Fruit fly (Drosophila melanogaster) whole organism, prepupa: ENCODE results near the gene CG10565.

Source experiments
- Blimp-1 ChIP-seq: fragments of 200-800 bp; sonication (Bioruptor generic); optimal IDR thresholded peaks from 3 replicates; lab custom pipeline; 2017; ENCODE audit warnings: missing biosample characterization, missing genetic modification characterization, mild to moderate bottlenecking, moderate library complexity, missing genetic modification reagents
- CG10631 ChIP-seq: fragments of 200-800 bp; sonication (Bioruptor generic); optimal IDR thresholded peaks from 2 replicates; lab custom pipeline; 2016; ENCODE audit warnings: missing biosample characterization, missing genetic modification characterization
- CG11294 ChIP-seq: fragments of 200-800 bp; sonication (Bioruptor generic); IDR thresholded peaks from 2 replicates; pipeline ENCODE4 v1.3.6; 2022; ENCODE audit warnings: missing biosample characterization, missing genetic modification characterization
- CG15336 ChIP-seq: fragments of 200-800 bp; sonication (Bioruptor generic); IDR thresholded peaks from 2 replicates; pipeline ENCODE4 v1.3.6; 2022; ENCODE audit warnings: missing biosample characterization, missing genetic modification characterization
- CG16779 ChIP-seq: fragments of 200-800 bp; sonication (Bioruptor generic); optimal IDR thresholded peaks from 3 replicates; lab custom pipeline; 2017; ENCODE audit warnings: missing biosample characterization, mild to moderate bottlenecking, missing genetic modification characterization
- CG3032 ChIP-seq: fragments of 200-800 bp; optimal IDR thresholded peaks from 2 replicates; lab custom pipeline; 2019; ENCODE audit warnings: missing biosample characterization, mild to moderate bottlenecking, missing genetic modification characterization, moderate library complexity
- CG31627 ChIP-seq: fragments of 200-800 bp; sonication (Bioruptor generic); optimal IDR thresholded peaks from 3 replicates; lab custom pipeline; 2016; ENCODE audit warnings: missing biosample characterization, missing genetic modification characterization
- CG32006 ChIP-seq: fragments of 200-800 bp; sonication (Bioruptor generic); optimal IDR thresholded peaks from 3 replicates; lab custom pipeline; 2017; ENCODE audit warnings: missing biosample characterization, mild to moderate bottlenecking, missing genetic modification characterization
- CG34406 ChIP-seq: fragments of 200-800 bp; sonication (Bioruptor generic); optimal IDR thresholded peaks from 3 replicates; lab custom pipeline; 2016; ENCODE audit warnings: missing biosample characterization, missing genetic modification characterization
- CG3919 ChIP-seq: fragments of 200-800 bp; sonication (Bioruptor generic); optimal IDR thresholded peaks from 3 replicates; lab custom pipeline; 2016; ENCODE audit warnings: missing biosample characterization, missing genetic modification characterization
- CG6163 ChIP-seq: fragments of 200-800 bp; sonication (Bioruptor generic); IDR thresholded peaks from 3 replicates; pipeline ENCODE4 v1.3.6; 2022; ENCODE audit warnings: missing biosample characterization, missing genetic modification characterization
- CG6792 ChIP-seq: fragments of 200-800 bp; sonication (Bioruptor generic); optimal IDR thresholded peaks from 3 replicates; lab custom pipeline; 2016; ENCODE audit warnings: missing biosample characterization, missing genetic modification characterization
- CG6808 ChIP-seq: fragments of 200-800 bp; sonication (Bioruptor generic); optimal IDR thresholded peaks from 3 replicates; lab custom pipeline; 2017; ENCODE audit warnings: missing biosample characterization, missing genetic modification characterization, mild to moderate bottlenecking, moderate library complexity, missing genetic modification reagents
- CG6854 ChIP-seq: fragments of 200-800 bp; sonication (Bioruptor generic); optimal IDR thresholded peaks from 2 replicates; lab custom pipeline; 2017; ENCODE audit warnings: missing biosample characterization, mild to moderate bottlenecking, missing genetic modification characterization
- CG7368 ChIP-seq: fragments of 200-800 bp; sonication (Bioruptor generic); optimal IDR thresholded peaks from 3 replicates; lab custom pipeline; 2016; ENCODE audit warnings: missing biosample characterization, missing genetic modification characterization
- CG8119 ChIP-seq: fragments of 200-800 bp; sonication (Bioruptor generic); IDR thresholded peaks from 3 replicates; pipeline ENCODE4 v1.3.6; 2022; ENCODE audit warnings: missing biosample characterization, missing genetic modification characterization
- CG8319 ChIP-seq: fragments of 200-800 bp; sonication (Bioruptor generic); optimal IDR thresholded peaks from 3 replicates; lab custom pipeline; 2016; ENCODE audit warnings: missing biosample characterization, missing genetic modification characterization
- CG9139 ChIP-seq: fragments of 200-800 bp; sonication (Bioruptor generic); optimal IDR thresholded peaks from 3 replicates; lab custom pipeline; 2017; ENCODE audit warnings: missing biosample characterization, mild to moderate bottlenecking, missing genetic modification characterization
- Eip75B ChIP-seq: fragments of 200-800 bp; sonication (Bioruptor generic); optimal IDR thresholded peaks from 3 replicates; lab custom pipeline; 2016; ENCODE audit warnings: missing biosample characterization, missing genetic modification characterization
- Eip78C ChIP-seq: fragments of 200-800 bp; sonication (Bioruptor generic); peaks from one replicate; lab custom pipeline; 2016; ENCODE audit warnings: missing biosample characterization, missing genetic modification characterization
- Gug ChIP-seq: fragments of 200-800 bp; sonication (Bioruptor generic); IDR thresholded peaks from 2 replicates; pipeline ENCODE4 v1.3.6; 2022; ENCODE audit warnings: missing biosample characterization, missing genetic modification characterization
- Hr39 ChIP-seq: fragments of 200-800 bp; sonication (Bioruptor generic); optimal IDR thresholded peaks from 2 replicates; lab custom pipeline; 2016; ENCODE audit warnings: missing biosample characterization, missing genetic modification characterization
- Hr4 ChIP-seq: fragments of 200-800 bp; sonication (Bioruptor generic); optimal IDR thresholded peaks from 3 replicates; lab custom pipeline; 2016; ENCODE audit warnings: missing biosample characterization, missing genetic modification characterization
- Lpt ChIP-seq: fragments of 200-800 bp; sonication (Bioruptor generic); optimal IDR thresholded peaks from 3 replicates; lab custom pipeline; 2016; ENCODE audit warnings: missing biosample characterization, missing genetic modification characterization
- Met ChIP-seq: fragments of 200-800 bp; sonication (Bioruptor generic); optimal IDR thresholded peaks from 3 replicates; lab custom pipeline; 2016; ENCODE audit warnings: missing biosample characterization, missing genetic modification characterization
- OdsH ChIP-seq: fragments of 200-800 bp; sonication (Bioruptor generic); optimal IDR thresholded peaks from 3 replicates; lab custom pipeline; 2016; ENCODE audit warnings: missing biosample characterization, missing genetic modification characterization
- Smox ChIP-seq: fragments of 200-800 bp; sonication (Bioruptor generic); optimal IDR thresholded peaks from 3 replicates; lab custom pipeline; 2016; ENCODE audit warnings: missing biosample characterization, missing genetic modification characterization
- Sox102F ChIP-seq: fragments of 200-800 bp; sonication (Bioruptor generic); optimal IDR thresholded peaks from 2 replicates; lab custom pipeline; 2016; ENCODE audit warnings: missing biosample characterization, mild to moderate bottlenecking, missing genetic modification characterization
- Sox14 ChIP-seq: fragments of 200-800 bp; sonication (Bioruptor generic); optimal IDR thresholded peaks from 3 replicates; lab custom pipeline; 2016; ENCODE audit warnings: missing biosample characterization, missing genetic modification characterization
- Sox15 ChIP-seq: fragments of 200-800 bp; sonication (Bioruptor generic); optimal IDR thresholded peaks from 3 replicates; lab custom pipeline; 2016; ENCODE audit warnings: missing biosample characterization, missing genetic modification characterization
- achi ChIP-seq: fragments of 200-800 bp; sonication (Bioruptor generic); optimal IDR thresholded peaks from 3 replicates; lab custom pipeline; 2016; ENCODE audit warnings: missing biosample characterization, missing genetic modification characterization
- cyc ChIP-seq: fragments of 200-800 bp; sonication (Bioruptor generic); optimal IDR thresholded peaks from 3 replicates; lab custom pipeline; 2016; ENCODE audit warnings: missing biosample characterization, missing genetic modification characterization
- dsx ChIP-seq: fragments of 200-800 bp; optimal IDR thresholded peaks from 3 replicates; lab custom pipeline; 2019; ENCODE audit warnings: missing biosample characterization, mild to moderate bottlenecking, missing genetic modification characterization, moderate library complexity; ENCODE audit not compliant: poor library complexity, severe bottlenecking
- eg ChIP-seq: fragments of 200-800 bp; sonication (Bioruptor generic); IDR thresholded peaks from 3 replicates; pipeline ENCODE4 v1.3.6; 2022; ENCODE audit warnings: missing biosample characterization, missing genetic modification characterization
- esn ChIP-seq: fragments of 200-800 bp; sonication (Bioruptor generic); optimal IDR thresholded peaks from 2 replicates; lab custom pipeline; 2016; ENCODE audit warnings: missing biosample characterization, mild to moderate bottlenecking, missing genetic modification characterization, moderate library complexity
- lz ChIP-seq: fragments of 200-800 bp; sonication (Bioruptor generic); optimal IDR thresholded peaks from 3 replicates; lab custom pipeline; 2016; ENCODE audit warnings: missing biosample characterization, missing genetic modification characterization
- net ChIP-seq: fragments of 200-800 bp; sonication (Bioruptor generic); optimal IDR thresholded peaks from 3 replicates; lab custom pipeline; 2016; ENCODE audit warnings: missing biosample characterization, missing genetic modification characterization
- pdm3 ChIP-seq: fragments of 200-800 bp; sonication (Bioruptor generic); optimal IDR thresholded peaks from 3 replicates; lab custom pipeline; 2016; ENCODE audit warnings: missing biosample characterization, missing genetic modification characterization
- salr ChIP-seq, 2 experiments: fragments of 200-800 bp; sonication (Bioruptor generic); optimal IDR thresholded peaks; 3 replicates each; lab custom pipeline; 2016 to 2018; ENCODE audit warnings: missing biosample characterization in 2 of 2, missing genetic modification characterization in 2 of 2, mild to moderate bottlenecking in 1 of 2
- ss ChIP-seq, 2 experiments: fragments of 200-800 bp; sonication (Bioruptor generic); optimal IDR thresholded peaks; 2 replicates in 1 of 2; 3 replicates in 1 of 2; lab custom pipeline; 2017 to 2018; ENCODE audit warnings: mild to moderate bottlenecking in 2 of 2, missing biosample characterization in 2 of 2, missing genetic modification characterization in 2 of 2, moderate library complexity in 1 of 2
- svp ChIP-seq: fragments of 200-800 bp; sonication (Bioruptor generic); peaks from one replicate; lab custom pipeline; 2016; ENCODE audit warnings: missing biosample characterization, missing genetic modification characterization
- vri ChIP-seq: fragments of 200-800 bp; sonication (Bioruptor generic); optimal IDR thresholded peaks from 3 replicates; lab custom pipeline; 2016; ENCODE audit warnings: missing biosample characterization, mild to moderate bottlenecking, missing genetic modification characterization

The CG10565 gene

DNA sequence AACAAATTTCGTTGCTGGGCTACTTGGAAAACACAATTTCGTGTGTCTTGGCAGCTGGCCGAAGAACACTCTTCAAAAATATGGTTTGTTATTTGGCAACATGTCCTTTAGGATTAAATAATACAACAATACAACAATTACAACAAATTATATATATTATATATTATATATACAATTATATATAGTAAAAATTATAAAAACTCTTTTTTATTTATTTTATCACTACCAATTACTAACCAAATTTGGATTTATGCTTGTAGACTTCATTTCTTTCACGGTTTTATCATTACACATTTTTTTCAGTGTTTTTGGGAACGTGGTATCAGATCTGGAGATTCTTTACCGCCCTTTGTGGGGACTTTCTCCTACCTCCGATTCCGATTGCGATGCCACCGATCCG lies 27.7 kb downstream of the CG10565 start (continued):
- TF ChIP-seq ss (GFP tag; optimal IDR thresholded peaks at IDR 0.05; lab: Kevin White, UChicago) = no peak
- TF ChIP-seq CG6792 (GFP tag; lab: Kevin White, UChicago) = peak; percentile 47
- TF ChIP-seq CG6163 = no peak
- TF ChIP-seq CG8119 (GFP tag; lab: Robert Waterston, UW) = no peak
- peak; percentile 40 for TF ChIP-seq CG6854 (GFP tag; lab: Kevin White, UChicago)

DNA sequence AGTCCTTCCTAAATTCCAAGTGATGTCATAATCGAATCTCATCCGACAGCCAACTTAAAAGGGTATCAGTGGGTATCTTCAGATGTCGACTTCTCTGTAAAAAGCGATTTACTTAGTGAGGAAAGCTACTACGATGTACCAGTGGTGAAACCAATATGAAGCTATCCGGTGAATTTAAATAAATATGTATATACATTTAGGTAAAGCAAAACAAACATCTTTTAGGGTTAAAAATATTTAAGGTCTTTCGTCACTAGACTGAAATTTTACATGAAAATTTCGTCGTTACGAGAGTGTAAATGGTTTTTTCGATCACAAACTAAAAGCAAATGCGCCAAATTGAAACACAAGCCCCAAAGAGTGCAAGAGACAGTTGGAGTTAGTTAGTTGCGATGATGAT lies 29.3 kb downstream of the CG10565 start:
- TF ChIP-seq CG31627 = peak; percentile 18
- TF ChIP-seq CG6808 (GFP tag; lab: Kevin White, UChicago) = no peak
- TF ChIP-seq CG8319 (GFP tag; lab: Kevin White, UChicago) = no peak
- TF ChIP-seq Hr4 (GFP tag; lab: Kevin White, UChicago) = peak; percentile 28
- TF ChIP-seq CG11294 (GFP tag; lab: Robert Waterston, UW) = no peak
- peak; percentile 49 for TF ChIP-seq esn (GFP tag; lab: Kevin White, UChicago)
- TF ChIP-seq eg = 0 out of 3 replicates have a peak, but pooled peaks have one; percentile 32
- peak; percentile 24 for TF ChIP-seq Sox102F (GFP tag; lab: Kevin White, UChicago)
- peak; percentile 8 for TF ChIP-seq CG34406 (GFP tag; lab: Kevin White, UChicago)
- peak; percentile 51 for TF ChIP-seq Eip78C (GFP tag; lab: Kevin White, UChicago)
- TF ChIP-seq lz (GFP tag; lab: Kevin White, UChicago) = peak; percentile 39
- no peak for TF ChIP-seq CG9139 (GFP tag; lab: Kevin White, UChicago)
- peak; percentile 32 for TF ChIP-seq cyc
- peak; percentile 4 for TF ChIP-seq achi (GFP tag; lab: Kevin White, UChicago)
- TF ChIP-seq Gug = peak; percentile 40; the same call in 1 of the 2 replicates
- peak; percentile 31 for TF ChIP-seq pdm3 (GFP tag; lab: Kevin White, UChicago)
- peak; percentile 51 for TF ChIP-seq CG32006 (GFP tag; lab: Kevin White, UChicago)
- TF ChIP-seq Met = peak; percentile 46
- TF ChIP-seq OdsH (GFP tag; lab: Kevin White, UChicago) = peak; percentile 9
- TF ChIP-seq net = no peak
- peak; percentile 8 for TF ChIP-seq Eip75B (GFP tag; lab: Kevin White, UChicago)
- TF ChIP-seq CG8119 (GFP tag; lab: Robert Waterston, UW) = 0 out of 3 replicates have a peak, but pooled peaks have one; percentile 19
- peak; percentile 17 for TF ChIP-seq CG10631 (GFP tag; lab: Kevin White, UChicago)
- TF ChIP-seq Hr39 (GFP tag; lab: Kevin White, UChicago) = peak; percentile 15
- peak; percentile 47 for TF ChIP-seq svp (GFP tag; lab: Kevin White, UChicago)
- TF ChIP-seq CG3919 = peak; percentile 3

DNA sequence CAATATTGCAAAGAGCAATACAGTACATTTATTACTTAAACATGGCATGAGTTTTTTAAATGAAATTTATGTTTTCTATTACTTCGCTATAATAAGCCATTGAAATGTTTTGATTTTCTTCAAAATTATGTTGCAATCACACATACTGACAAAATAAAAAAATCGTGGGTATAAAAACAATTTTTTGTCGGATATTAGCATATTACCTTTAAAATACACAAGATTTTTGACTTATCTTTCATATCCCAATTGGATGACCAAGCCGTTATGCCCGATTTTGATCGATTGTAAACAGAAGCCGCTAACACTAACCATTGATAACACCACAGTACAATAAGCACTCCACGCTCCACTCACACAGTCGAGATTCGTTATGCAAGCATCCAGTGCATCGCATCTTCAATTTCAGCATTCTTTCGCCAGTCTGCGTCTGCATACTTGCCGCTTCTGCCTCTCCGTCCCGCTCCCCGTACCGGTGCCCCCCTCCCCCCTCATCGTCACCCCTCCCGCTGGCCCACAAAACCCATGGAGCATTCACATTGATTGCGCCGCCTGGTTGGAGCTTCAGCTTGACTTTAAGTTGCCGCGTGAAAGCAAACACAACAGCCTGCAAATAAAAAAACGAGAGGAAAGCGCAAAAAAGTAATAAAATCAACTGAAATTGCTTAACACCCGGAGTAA lies 31.7 kb downstream of the CG10565 start:
- TF ChIP-seq Hr4 (GFP tag; lab: Kevin White, UChicago) (peak; percentile 55), Eip75B (GFP tag; lab: Kevin White, UChicago) (no peak), CG6854 (GFP tag; lab: Kevin White, UChicago) (peak; percentile 69), lz (GFP tag; lab: Kevin White, UChicago) (peak; percentile 5), Sox15 (GFP tag; lab: Kevin White, UChicago) (no peak), Sox14 (GFP tag; lab: Kevin White, UChicago) (peak; percentile 44), Met (peak; percentile 19), esn (GFP tag; lab: Kevin White, UChicago) (peak; percentile 26), Sox102F (GFP tag; lab: Kevin White, UChicago) (peak; percentile 8), CG34406 (GFP tag; lab: Kevin White, UChicago) (peak; percentile 8), CG15336 (GFP tag; lab: Robert Waterston, UW) (0 out of 2 replicates have a peak, but pooled peaks have one; percentile 32), OdsH (GFP tag; lab: Kevin White, UChicago) (peak; percentile 15), salr (GFP tag; optimal IDR thresholded peaks at IDR 0.05; lab: Kevin White, UChicago) (peak in 1 of 2 experiments; percentile 34), eg (0 out of 3 replicates have a peak, but pooled peaks have one; percentile 39), CG6808 (GFP tag; lab: Kevin White, UChicago) (peak; percentile 28), CG32006 (GFP tag; lab: Kevin White, UChicago) (peak; percentile 67), net (peak; percentile 26), CG3032 (tag; lab: Kevin White, UChicago) (peak; percentile 22), CG16779 (tag; lab: Kevin White, UChicago) (no peak), achi (GFP tag; lab: Kevin White, UChicago) (peak; percentile 6), CG6792 (GFP tag; lab: Kevin White, UChicago) (no peak), Blimp-1 (peak; percentile 14), dsx (GFP tag; lab: Kevin White, UChicago) (peak; percentile 37), pdm3 (GFP tag; lab: Kevin White, UChicago) (peak; percentile 31), CG6163 (peak; percentile 49; the same call in 2 of the 3 replicates), ss (GFP tag; optimal IDR thresholded peaks at IDR 0.05; lab: Kevin White, UChicago) (peak in 1 of 2 experiments; percentile 19), Lpt (GFP tag; lab: Kevin White, UChicago) (peak; percentile 23), Hr39 (GFP tag; lab: Kevin White, UChicago) (peak; percentile 24), CG7368 (GFP tag; lab: Kevin White, UChicago) (no peak), vri (peak; percentile 52), svp (GFP tag; lab: Kevin White, UChicago) (peak; percentile 57), Smox (GFP tag; lab: Kevin White, UChicago) (peak; percentile 22), CG10631 (GFP tag; lab: Kevin White, UChicago) (peak; percentile 21)
